Worm (Caenorhabditis elegans) whole organism, L4 larva: Measurements from ENCODE around the gene nfki-1.

Experiments used
- F37D6.2 ChIP-seq: sonication (generic microtip); optimal IDR thresholded peaks from 2 replicates; lab custom pipeline; 2016; ENCODE audit warnings: mild to moderate bottlenecking, missing genetic modification characterization, missing compliant biosample characterization
- F49E8.2 ChIP-seq: sonication (generic microtip); optimal IDR thresholded peaks from 2 replicates; lab custom pipeline; 2016; ENCODE audit warnings: missing compliant biosample characterization, mild to moderate bottlenecking, missing genetic modification characterization, borderline replicate concordance
- T26A8.4 ChIP-seq: fragments of 200-800 bp; sonication (Bioruptor generic); IDR thresholded peaks from 2 replicates; pipeline ENCODE4 v1.3.6; 2022; ENCODE audit warnings: missing genetic modification characterization, missing compliant biosample characterization
- Y105C5A.15 ChIP-seq: fragments of 200-800 bp; sonication (Bioruptor generic); IDR thresholded peaks from 2 replicates; pipeline ENCODE4 v1.3.6; 2022; ENCODE audit warnings: missing genetic modification characterization, missing compliant biosample characterization
- Y5F2A.4 ChIP-seq: fragments of 200-800 bp; sonication (Bioruptor generic); optimal IDR thresholded peaks from 2 replicates; lab custom pipeline; 2018; ENCODE audit warnings: mild to moderate bottlenecking, missing genetic modification characterization, missing compliant biosample characterization
- ZK546.5 ChIP-seq, 2 experiments: sonication (generic microtip); optimal IDR thresholded peaks; 2 replicates each; lab custom pipeline; 2017; ENCODE audit warnings: missing biosample characterization in 2 of 2, missing genetic modification characterization in 2 of 2
- ces-1 ChIP-seq: fragments of 150-350 bp; sonication (generic microtip); optimal IDR thresholded peaks from 4 replicates; lab custom pipeline; 2014; ENCODE audit warnings: missing biosample characterization, missing genetic modification reagents, missing genetic modification characterization
- cey-2 ChIP-seq: sonication (generic microtip); optimal IDR thresholded peaks from 3 replicates; lab custom pipeline; 2017; ENCODE audit warnings: missing genetic modification characterization, mild to moderate bottlenecking, missing compliant biosample characterization, antibody characterized with exemption, borderline replicate concordance; ENCODE audit not compliant: insufficient read depth
- ctbp-1 ChIP-seq: fragments of 200-800 bp; sonication (Bioruptor generic); IDR thresholded peaks from 2 replicates; pipeline ENCODE4 v1.3.6; 2022; ENCODE audit warnings: missing genetic modification reagents, missing genetic modification characterization, missing compliant biosample characterization
- daf-19 ChIP-seq: fragments of 200-800 bp; sonication (Bioruptor generic); conservative IDR thresholded peaks from 2 replicates; pipeline ENCODE4 v1.3.6; 2022; ENCODE audit warnings: missing genetic modification characterization, missing compliant biosample characterization
- dmd-8 ChIP-seq: fragments of 200-800 bp; sonication (Bioruptor generic); IDR thresholded peaks from 2 replicates; pipeline ENCODE4 v1.3.6; 2022; ENCODE audit warnings: missing genetic modification characterization, missing compliant biosample characterization
- egl-27 ChIP-seq: sonication (generic microtip); optimal IDR thresholded peaks from 3 replicates; lab custom pipeline; 2017; ENCODE audit warnings: missing biosample characterization, missing genetic modification reagents, missing genetic modification characterization
- hlh-11 ChIP-seq: fragments of 200-800 bp; sonication (Bioruptor generic); optimal IDR thresholded peaks from 2 replicates; lab custom pipeline; 2018; ENCODE audit warnings: mild to moderate bottlenecking, missing genetic modification characterization, missing compliant biosample characterization
- jun-1 ChIP-seq: fragments of 150-350 bp; optimal IDR thresholded peaks from 2 replicates; lab custom pipeline; 2014; ENCODE audit warnings: missing biosample characterization, missing genetic modification reagents, missing genetic modification characterization
- lim-7 ChIP-seq: fragments of 200-800 bp; sonication (Bioruptor generic); IDR thresholded peaks from 2 replicates; pipeline ENCODE4 v1.3.6; 2022; ENCODE audit warnings: missing genetic modification characterization, missing compliant biosample characterization
- lin-13 ChIP-seq: fragments of 150-350 bp; optimal IDR thresholded peaks from 2 replicates; lab custom pipeline; 2014; ENCODE audit warnings: missing biosample characterization, missing genetic modification reagents, missing genetic modification characterization
- lin-15B ChIP-seq: fragments of 150-350 bp; sonication (generic microtip); optimal IDR thresholded peaks from 3 replicates; lab custom pipeline; 2014; ENCODE audit warnings: missing biosample characterization, missing genetic modification characterization
- lsy-2 ChIP-seq, 2 experiments: fragments of 150-350 bp in 1 of 2; sonication (generic microtip) in 1 of 2; optimal IDR thresholded peaks; 2 replicates each; lab custom pipeline; 2014 to 2017; ENCODE audit warnings: missing biosample characterization in 2 of 2, missing genetic modification characterization in 2 of 2
- madf-5 ChIP-seq, 2 experiments: fragments of 200-800 bp; sonication (Bioruptor generic); IDR thresholded peaks; 2 replicates each; pipeline ENCODE4 v1.3.6; 2022; ENCODE audit warnings: missing compliant biosample characterization in 2 of 2, missing genetic modification characterization in 2 of 2
- mes-2 ChIP-seq: sonication (generic microtip); optimal IDR thresholded peaks from 2 replicates; lab custom pipeline; 2016; ENCODE audit warnings: missing genotype, mild to moderate bottlenecking, missing genetic modification characterization, missing compliant biosample characterization; ENCODE audit not compliant: poor library complexity, severe bottlenecking
- mxl-2 ChIP-seq: fragments of 200-800 bp; sonication (Bioruptor generic); conservative IDR thresholded peaks from 2 replicates; pipeline ENCODE4 v1.3.6; 2022; ENCODE audit warnings: missing genetic modification reagents, missing genetic modification characterization, missing compliant biosample characterization
- nhr-11 ChIP-seq: fragments of 150-350 bp; optimal IDR thresholded peaks from 2 replicates; lab custom pipeline; 2014; ENCODE audit warnings: missing biosample characterization, missing genetic modification characterization
- nhr-111 ChIP-seq: fragments of 200-800 bp; sonication (Bioruptor generic); optimal IDR thresholded peaks from 2 replicates; lab custom pipeline; 2018; ENCODE audit warnings: mild to moderate bottlenecking, missing genetic modification characterization, missing compliant biosample characterization
- nhr-237 ChIP-seq: sonication (generic microtip); optimal IDR thresholded peaks from 2 replicates; lab custom pipeline; 2017; ENCODE audit warnings: missing biosample characterization, missing genetic modification characterization
- nhr-25 ChIP-seq: sonication (generic microtip); optimal IDR thresholded peaks from 2 replicates; lab custom pipeline; 2017; ENCODE audit warnings: missing genetic modification characterization, mild to moderate bottlenecking, missing compliant biosample characterization, antibody characterized with exemption, moderate library complexity, borderline replicate concordance; ENCODE audit not compliant: insufficient read depth
- nhr-28 ChIP-seq: fragments of 150-350 bp; optimal IDR thresholded peaks from 2 replicates; lab custom pipeline; 2014; ENCODE audit warnings: missing biosample characterization, missing genetic modification characterization
- nhr-41 ChIP-seq: fragments of 200-800 bp; sonication (Bioruptor generic); IDR thresholded peaks from 2 replicates; pipeline ENCODE4 v1.3.6; 2022; ENCODE audit warnings: missing genetic modification reagents, missing genetic modification characterization, missing compliant biosample characterization
- pha-4 ChIP-seq, 2 experiments: fragments of 150-350 bp in 1 of 2; fragments of 200-800 bp in 1 of 2; sonication (Bioruptor generic) in 1 of 2; IDR thresholded peaks in 1 of 2; optimal IDR thresholded peaks in 1 of 2; 2 replicates each; pipeline versions ENCODE4 v1.3.6 to Lab custom; 2014 to 2022; ENCODE audit warnings: missing genetic modification characterization in 2 of 2, missing genetic modification reagents in 2 of 2, missing biosample characterization in 1 of 2, missing compliant biosample characterization in 1 of 2
- php-3 ChIP-seq: fragments of 200-800 bp; sonication (Bioruptor generic); IDR thresholded peaks from 2 replicates; pipeline ENCODE4 v1.3.6; 2022; ENCODE audit warnings: missing genetic modification reagents, missing genetic modification characterization, missing compliant biosample characterization
- set-16 ChIP-seq: fragments of 200-800 bp; sonication (Bioruptor generic); IDR thresholded peaks from 2 replicates; pipeline ENCODE4 v1.3.6; 2022; ENCODE audit warnings: missing genetic modification reagents, missing genetic modification characterization, missing compliant biosample characterization
- skn-1 ChIP-seq: fragments of 150-350 bp; optimal IDR thresholded peaks from 2 replicates; lab custom pipeline; 2014; ENCODE audit warnings: missing biosample characterization, missing genetic modification characterization
- snpc-4 ChIP-seq: fragments of 150-350 bp; optimal IDR thresholded peaks from 2 replicates; lab custom pipeline; 2014; ENCODE audit warnings: missing biosample characterization, missing genetic modification characterization
- spr-3 ChIP-seq: fragments of 200-800 bp; sonication (Bioruptor generic); optimal IDR thresholded peaks from 2 replicates; lab custom pipeline; 2018; ENCODE audit warnings: mild to moderate bottlenecking, missing genetic modification characterization, missing compliant biosample characterization
- tag-97 ChIP-seq: fragments of 200-800 bp; sonication (Bioruptor generic); IDR thresholded peaks from 2 replicates; pipeline ENCODE4 v1.3.6; 2022; ENCODE audit warnings: missing genetic modification characterization, missing compliant biosample characterization
- unc-62 ChIP-seq, 3 experiments: fragments of 150-350 bp in 1 of 3; sonication (generic microtip); optimal IDR thresholded peaks in 2 of 3; peaks in 1 of 3; 1 replicate in 1 of 3; 2 replicates in 2 of 3; lab custom pipeline; 2014 to 2017; ENCODE audit warnings: missing biosample characterization in 3 of 3, missing genetic modification characterization in 3 of 3, missing genetic modification reagents in 3 of 3, missing genotype in 1 of 3
- vab-7 ChIP-seq: fragments of 200-800 bp; sonication (Bioruptor generic); IDR thresholded peaks from 2 replicates; pipeline ENCODE4 v1.3.6; 2022; ENCODE audit warnings: missing genetic modification reagents, missing genetic modification characterization, missing compliant biosample characterization
- zag-1 ChIP-seq: fragments of 150-350 bp; optimal IDR thresholded peaks from 2 replicates; lab custom pipeline; 2014; ENCODE audit warnings: missing biosample characterization, missing genetic modification characterization
- zfp-2 ChIP-seq: sonication (generic microtip); optimal IDR thresholded peaks from 2 replicates; lab custom pipeline; 2016; ENCODE audit warnings: mild to moderate bottlenecking, missing genetic modification characterization, missing compliant biosample characterization
- zfp-3 ChIP-seq: fragments of 200-800 bp; sonication (Bioruptor generic); conservative IDR thresholded peaks from 2 replicates; pipeline ENCODE4 v1.3.6; 2022; ENCODE audit warnings: missing genetic modification reagents, missing genetic modification characterization, missing compliant biosample characterization
- zip-11 ChIP-seq: fragments of 200-800 bp; sonication (Bioruptor generic); IDR thresholded peaks from 2 replicates; pipeline ENCODE4 v1.3.6; 2022; ENCODE audit warnings: missing genetic modification characterization, missing compliant biosample characterization
- ztf-11 ChIP-seq: fragments of 150-350 bp; optimal IDR thresholded peaks from 2 replicates; lab custom pipeline; 2014; ENCODE audit warnings: missing biosample characterization, missing genetic modification characterization

The nfki-1 gene

ce11 chrX:15389853-15390252, 34.8 kb downstream of the nfki-1 start:
- TF ChIP-seq lim-7 (GFP tag; lab: Robert Waterston, UW), result no peak
- no peak for TF ChIP-seq snpc-4
- no peak for TF ChIP-seq jun-1
- peak in 1 of 2 experiments; percentile 10 for TF ChIP-seq lsy-2 (tag; optimal IDR thresholded peaks at IDR 0.05; lab: Kevin White, UChicago)
- TF ChIP-seq nhr-11, result peak; percentile 47
- TF ChIP-seq unc-62 (GFP tag; optimal IDR thresholded peaks at IDR 0.05 in 1 of 2; lab: Kevin White, UChicago), result peak in 1 of 2 experiments; percentile 71
- no peak for TF ChIP-seq unc-62 (tag; optimal IDR thresholded peaks at IDR 0.05; lab: Kevin White, UChicago)
- TF ChIP-seq egl-27 (tag; lab: Kevin White, UChicago), result no peak
- no peak for TF ChIP-seq dmd-8 (GFP tag; lab: Robert Waterston, UW)
- peak; percentile 19 for TF ChIP-seq ces-1 (GFP tag; lab: Kevin White, UChicago)

ce11 chrX:15392672-15393071, 37.6 kb downstream of the nfki-1 start:
- TF ChIP-seq lsy-2 (tag; optimal IDR thresholded peaks at IDR 0.05; lab: Kevin White, UChicago) (no peak), Y105C5A.15 (GFP tag; lab: Robert Waterston, UW) (no peak), zag-1 (no peak), nhr-237 (tag; lab: Kevin White, UChicago) (no peak), madf-5 (GFP tag; IDR thresholded peaks at IDR 0.05; lab: Robert Waterston, UW) (0 out of 4 replicates have a peak, but pooled peaks of 1 of the 2 experiments have one; percentile 18), ctbp-1 (no peak), tag-97 (GFP tag; lab: Robert Waterston, UW) (peak; percentile 64; the same call in 1 of the 2 replicates), lim-7 (GFP tag; lab: Robert Waterston, UW) (no peak)
- TF ChIP-seq, all 104 proteins: peak for 2

ce11 chrX:15395723-15396122, 40.7 kb downstream of the nfki-1 start:
- TF ChIP-seq nhr-28 (no peak), egl-27 (tag; lab: Kevin White, UChicago) (no peak), Y105C5A.15 (GFP tag; lab: Robert Waterston, UW) (no peak), F37D6.2 (tag; lab: Kevin White, UChicago) (no peak), spr-3 (GFP tag; lab: Kevin White, UChicago) (no peak), cey-2 (no peak), nhr-25 (tag; lab: Kevin White, UChicago) (no peak), zip-11 (GFP tag; lab: Robert Waterston, UW) (no peak), php-3 (GFP tag; lab: Robert Waterston, UW) (no peak), zfp-2 (tag; lab: Kevin White, UChicago) (no peak), set-16 (GFP tag; lab: Robert Waterston, UW) (0 out of 2 replicates have a peak, but pooled peaks have one; percentile 26), vab-7 (GFP tag; lab: Robert Waterston, UW) (no peak), hlh-11 (tag; lab: Kevin White, UChicago) (peak; percentile 21), Y5F2A.4 (no peak), lin-13 (GFP tag; lab: Kevin White, UChicago) (no peak), ces-1 (GFP tag; lab: Kevin White, UChicago) (peak; percentile 71), ZK546.5 (tag; optimal IDR thresholded peaks at IDR 0.05; lab: Kevin White, UChicago) (no peak), lin-15B (no peak), ctbp-1 (peak; percentile 69), nhr-111 (GFP tag; lab: Kevin White, UChicago) (no peak), pha-4 (GFP tag; IDR thresholded peaks at IDR 0.05; lab: Robert Waterston, UW) (no peak), pha-4 (tag; optimal IDR thresholded peaks at IDR 0.05; lab: Kevin White, UChicago) (no peak), mes-2 (no peak), unc-62 (GFP tag; optimal IDR thresholded peaks at IDR 0.05 in 1 of 2; lab: Kevin White, UChicago) (peak in 1 of 2 experiments; percentile 40), unc-62 (tag; optimal IDR thresholded peaks at IDR 0.05; lab: Kevin White, UChicago) (no peak), daf-19 (GFP tag; lab: Robert Waterston, UW) (no peak), T26A8.4 (GFP tag; lab: Robert Waterston, UW) (no peak), lsy-2 (tag; optimal IDR thresholded peaks at IDR 0.05; lab: Kevin White, UChicago) (peak in 1 of 2 experiments; percentile 23), nhr-41 (GFP tag; lab: Robert Waterston, UW) (no peak), skn-1 (tag; lab: Kevin White, UChicago) (no peak), zfp-3 (GFP tag; lab: Robert Waterston, UW) (no peak), mxl-2 (no peak), madf-5 (GFP tag; IDR thresholded peaks at IDR 0.05; lab: Robert Waterston, UW) (no peak), F49E8.2 (tag; lab: Kevin White, UChicago) (no peak), ztf-11 (tag; lab: Kevin White, UChicago) (no peak)
